Worm (Caenorhabditis elegans): ENCODE data around the gene sphk-1.

DNA sequence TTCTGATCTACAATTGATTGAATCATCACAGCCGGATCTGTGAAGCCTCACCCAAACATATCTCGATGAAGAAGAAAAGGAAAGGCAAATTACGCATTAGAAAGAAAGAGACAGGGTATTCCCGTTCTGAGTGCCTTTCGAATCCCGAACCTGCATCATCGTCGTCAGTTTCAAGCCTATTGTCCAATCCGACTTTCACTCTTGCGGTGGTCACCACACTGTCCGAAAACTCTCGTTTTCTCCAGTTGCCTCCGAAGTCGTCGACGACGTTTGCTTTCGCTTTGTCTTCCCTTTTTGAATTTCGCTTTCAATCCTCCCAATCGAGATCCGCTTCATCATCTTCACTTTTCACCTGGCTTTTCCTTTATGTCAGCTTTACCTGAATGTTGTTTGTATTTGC is 47.6 kb upstream of the sphk-1 start:
- TF ChIP-seq ztf-23 (GFP tag; IDR thresholded peaks at IDR 0.05): no peak
- no peak for TF ChIP-seq ref-1 (GFP tag; conservative IDR thresholded peaks at IDR 0.05)

Data from whole organism, midembryonic.